Fruit fly (Drosophila melanogaster) whole organism, embryonic: ENCODE results near the gene CCDC53.

ENCODE experiments used
- Atf-2 ChIP-seq: fragments of 200-800 bp; sonication (Bioruptor generic); optimal IDR thresholded peaks from 2 replicates; lab custom pipeline; 2016; ENCODE audit warnings: missing biosample characterization, missing genetic modification characterization
- B-H1 ChIP-seq: fragments of 200-800 bp; sonication (Bioruptor generic); IDR thresholded peaks from 3 replicates; pipeline ENCODE4 v1.3.6; 2022; ENCODE audit warnings: missing biosample characterization, missing genetic modification characterization
- CG12219 ChIP-seq: fragments of 200-800 bp; sonication (Bioruptor generic); optimal IDR thresholded peaks from 3 replicates; lab custom pipeline; 2018; ENCODE audit warnings: missing biosample characterization, mild to moderate bottlenecking, missing genetic modification characterization
- CG13123 ChIP-seq: fragments of 200-800 bp; sonication (Bioruptor generic); optimal IDR thresholded peaks from 2 replicates; lab custom pipeline; 2016; ENCODE audit warnings: missing biosample characterization, missing genetic modification characterization
- CG15601 ChIP-seq: fragments of 200-800 bp; sonication (Bioruptor generic); optimal IDR thresholded peaks from 3 replicates; lab custom pipeline; 2019; ENCODE audit warnings: missing biosample characterization, mild to moderate bottlenecking, missing genetic modification characterization, moderate library complexity
- CG17186 ChIP-seq: fragments of 200-800 bp; sonication (Bioruptor generic); optimal IDR thresholded peaks from 3 replicates; lab custom pipeline; 2017; ENCODE audit warnings: missing biosample characterization, missing genetic modification reagents, missing genetic modification characterization
- CG17385 ChIP-seq: fragments of 200-800 bp; sonication (Bioruptor generic); optimal IDR thresholded peaks from 3 replicates; lab custom pipeline; 2018; ENCODE audit warnings: missing biosample characterization, mild to moderate bottlenecking, missing genetic modification characterization
- CG18262 ChIP-seq: fragments of 200-800 bp; optimal IDR thresholded peaks from 3 replicates; lab custom pipeline; 2019; ENCODE audit warnings: missing biosample characterization, mild to moderate bottlenecking, missing genetic modification characterization, moderate library complexity
- CG18764 ChIP-seq: fragments of 200-800 bp; sonication (Bioruptor generic); optimal IDR thresholded peaks from 3 replicates; lab custom pipeline; 2016; ENCODE audit warnings: missing biosample characterization, missing genetic modification characterization
- CG2199 ChIP-seq: fragments of 200-800 bp; sonication (Bioruptor generic); IDR thresholded peaks from 3 replicates; pipeline ENCODE4 v1.3.6; 2022; ENCODE audit warnings: missing biosample characterization, missing genetic modification characterization
- CG4617 ChIP-seq: fragments of 200-800 bp; sonication (Bioruptor generic); optimal IDR thresholded peaks from 3 replicates; lab custom pipeline; 2016; ENCODE audit warnings: missing biosample characterization, missing genetic modification characterization, borderline replicate concordance
- CG4820 ChIP-seq: fragments of 200-800 bp; sonication (Bioruptor generic); optimal IDR thresholded peaks from 3 replicates; lab custom pipeline; 2016; ENCODE audit warnings: missing biosample characterization, missing genetic modification characterization
- CG7928 ChIP-seq: fragments of 200-800 bp; sonication (Bioruptor generic); optimal IDR thresholded peaks from 2 replicates; lab custom pipeline; 2017; ENCODE audit warnings: missing biosample characterization, mild to moderate bottlenecking, missing genetic modification characterization
- Dfd ChIP-seq, 2 experiments: fragments of >200 bp; optimal IDR thresholded peaks; 2 replicates each; lab custom pipeline; 2017; ENCODE audit warnings: missing biosample characterization in 2 of 2, missing genetic modification characterization in 2 of 2
- Doc3 ChIP-seq: fragments of 200-800 bp; sonication (Bioruptor generic); IDR thresholded peaks from 3 replicates; pipeline ENCODE4 v1.3.6; 2022; ENCODE audit warnings: missing biosample characterization, missing genetic modification characterization; ENCODE audit not compliant: partially characterized antibody
- Dp ChIP-seq: fragments of 200-800 bp; sonication (Bioruptor generic); optimal IDR thresholded peaks from 2 replicates; lab custom pipeline; 2018; ENCODE audit warnings: missing biosample characterization, mild to moderate bottlenecking, missing genetic modification characterization, moderate library complexity
- Dref ChIP-seq: fragments of 200-800 bp; sonication (Bioruptor generic); IDR thresholded peaks from 2 replicates; pipeline ENCODE4 v1.3.6; 2022; ENCODE audit warnings: missing biosample characterization, missing genetic modification characterization
- E2f2 ChIP-seq: fragments of 200-800 bp; sonication (Bioruptor generic); IDR thresholded peaks from 2 replicates; pipeline ENCODE4 v1.3.6; 2022; ENCODE audit warnings: missing biosample characterization, missing genetic modification characterization
- Ets65A ChIP-seq: fragments of 200-800 bp; sonication (Bioruptor generic); peaks from one replicate; lab custom pipeline; 2016; ENCODE audit warnings: missing biosample characterization, missing genetic modification characterization
- Fer3 ChIP-seq: fragments of 200-800 bp; sonication (Bioruptor generic); optimal IDR thresholded peaks from 2 replicates; lab custom pipeline; 2018; ENCODE audit warnings: missing biosample characterization, mild to moderate bottlenecking, missing genetic modification characterization, moderate library complexity
- HLH3B ChIP-seq: fragments of 200-800 bp; sonication (Bioruptor generic); IDR thresholded peaks from 2 replicates; pipeline ENCODE4 v1.3.6; 2022; ENCODE audit warnings: missing biosample characterization, missing genetic modification characterization
- HmgD ChIP-seq: fragments of 200-800 bp; sonication (Bioruptor generic); optimal IDR thresholded peaks from 3 replicates; lab custom pipeline; 2016; ENCODE audit warnings: missing biosample characterization, missing genetic modification characterization
- Hsf ChIP-seq: fragments of 200-800 bp; sonication (Bioruptor generic); optimal IDR thresholded peaks from 3 replicates; lab custom pipeline; 2016; ENCODE audit warnings: missing biosample characterization, missing genetic modification characterization
- Kr ChIP-seq: fragments of 200-800 bp; sonication (Bioruptor generic); optimal IDR thresholded peaks from 2 replicates; lab custom pipeline; 2017; ENCODE audit warnings: missing biosample characterization, mild to moderate bottlenecking, missing genetic modification characterization
- MBD-R2 ChIP-seq: fragments of 200-800 bp; sonication (Bioruptor generic); IDR thresholded peaks from 2 replicates; pipeline ENCODE4 v1.3.6; 2022; ENCODE audit warnings: missing biosample characterization, missing genetic modification characterization
- Myb ChIP-seq: fragments of 200-800 bp; sonication (Bioruptor generic); optimal IDR thresholded peaks from 2 replicates; lab custom pipeline; 2016; ENCODE audit warnings: missing biosample characterization, missing genetic modification characterization
- Nf-YA ChIP-seq: fragments of 200-800 bp; sonication (Bioruptor generic); IDR thresholded peaks from 2 replicates; pipeline ENCODE4 v1.3.6; 2022; ENCODE audit warnings: missing biosample characterization, missing genetic modification characterization
- Oaz ChIP-seq: fragments of 200-800 bp; sonication (Bioruptor generic); IDR thresholded peaks from 2 replicates; pipeline ENCODE4 v1.3.6; 2022; ENCODE audit warnings: missing biosample characterization, missing genetic modification characterization
- Oli ChIP-seq: fragments of 200-800 bp; sonication (Bioruptor generic); optimal IDR thresholded peaks from 2 replicates; lab custom pipeline; 2018; ENCODE audit warnings: missing biosample characterization, mild to moderate bottlenecking, missing genetic modification characterization, moderate library complexity
- PHDP ChIP-seq: fragments of 200-800 bp; sonication (Bioruptor generic); optimal IDR thresholded peaks from 3 replicates; lab custom pipeline; 2018; ENCODE audit warnings: missing biosample characterization, mild to moderate bottlenecking, missing genetic modification characterization, moderate library complexity
- Stat92E ChIP-seq, 3 experiments: fragments of >200 bp in 2 of 3; fragments of 200-800 bp in 1 of 3; sonication (Bioruptor generic) in 1 of 3; optimal IDR thresholded peaks; 2 replicates each; lab custom pipeline; 2017 to 2019; ENCODE audit warnings: missing biosample characterization in 3 of 3, missing genetic modification characterization in 3 of 3, mild to moderate bottlenecking in 1 of 3, moderate library complexity in 1 of 3
- Xbp1 ChIP-seq: fragments of 200-800 bp; sonication (Bioruptor generic); optimal IDR thresholded peaks from 3 replicates; lab custom pipeline; 2016; ENCODE audit warnings: missing biosample characterization, mild to moderate bottlenecking, missing genetic modification characterization
- ab ChIP-seq: fragments of 200-800 bp; sonication (Bioruptor generic); optimal IDR thresholded peaks from 2 replicates; lab custom pipeline; 2016; ENCODE audit warnings: missing biosample characterization, missing genetic modification characterization
- ap ChIP-seq: fragments of 200-800 bp; sonication (Bioruptor generic); IDR thresholded peaks from 2 replicates; pipeline ENCODE4 v1.3.6; 2022; ENCODE audit warnings: missing biosample characterization, missing genetic modification characterization
- cad ChIP-seq: fragments of >200 bp; optimal IDR thresholded peaks from 2 replicates; lab custom pipeline; 2017; ENCODE audit warnings: missing biosample characterization, missing genetic modification characterization
- disco-r ChIP-seq: fragments of 200-800 bp; sonication (Bioruptor generic); optimal IDR thresholded peaks from 2 replicates; lab custom pipeline; 2016; ENCODE audit warnings: missing biosample characterization, missing genetic modification characterization
- exex ChIP-seq: fragments of 200-800 bp; sonication (Bioruptor generic); optimal IDR thresholded peaks from 4 replicates; lab custom pipeline; 2018; ENCODE audit warnings: missing biosample characterization, mild to moderate bottlenecking, missing genetic modification characterization, moderate library complexity
- gsb-n ChIP-seq: fragments of 200-800 bp; sonication (Bioruptor generic); optimal IDR thresholded peaks from 3 replicates; lab custom pipeline; 2018; ENCODE audit warnings: missing biosample characterization, mild to moderate bottlenecking, missing genetic modification characterization
- h ChIP-seq: fragments of >200 bp; optimal IDR thresholded peaks from 2 replicates; lab custom pipeline; 2017
- hbn ChIP-seq: fragments of 200-800 bp; sonication (Bioruptor generic); IDR thresholded peaks from 2 replicates; pipeline ENCODE4 v1.3.6; 2022; ENCODE audit warnings: missing biosample characterization, missing genetic modification characterization; ENCODE audit not compliant: partially characterized antibody
- jumu ChIP-seq: fragments of 200-800 bp; sonication (Bioruptor generic); optimal IDR thresholded peaks from 3 replicates; lab custom pipeline; 2016; ENCODE audit warnings: missing biosample characterization, missing genetic modification characterization
- luna ChIP-seq: fragments of 200-800 bp; sonication (Bioruptor generic); optimal IDR thresholded peaks from 2 replicates; lab custom pipeline; 2016; ENCODE audit warnings: missing biosample characterization, missing genetic modification characterization
- nerfin-2 ChIP-seq: fragments of 200-800 bp; sonication (Bioruptor generic); IDR thresholded peaks from 2 replicates; pipeline ENCODE4 v1.3.6; 2022; ENCODE audit warnings: missing biosample characterization, missing genetic modification characterization; ENCODE audit not compliant: partially characterized antibody
- p53 ChIP-seq: fragments of 200-800 bp; sonication (Bioruptor generic); optimal IDR thresholded peaks from 2 replicates; lab custom pipeline; 2016; ENCODE audit warnings: missing biosample characterization, missing genetic modification characterization
- pnt ChIP-seq: fragments of 200-800 bp; sonication (Bioruptor generic); optimal IDR thresholded peaks from 3 replicates; lab custom pipeline; 2016; ENCODE audit warnings: missing biosample characterization, missing genetic modification characterization
- pzg ChIP-seq: fragments of 200-800 bp; sonication (Bioruptor generic); optimal IDR thresholded peaks from 3 replicates; lab custom pipeline; 2018; ENCODE audit warnings: missing biosample characterization, mild to moderate bottlenecking, missing genetic modification characterization, moderate library complexity
- ro ChIP-seq: fragments of 200-800 bp; sonication (Bioruptor generic); IDR thresholded peaks from 2 replicates; pipeline ENCODE4 v1.3.6; 2022; ENCODE audit warnings: missing biosample characterization, missing genetic modification characterization
- schlank ChIP-seq: fragments of 200-800 bp; sonication (Bioruptor generic); optimal IDR thresholded peaks from 2 replicates; lab custom pipeline; 2018; ENCODE audit warnings: missing biosample characterization, mild to moderate bottlenecking, missing genetic modification characterization
- sim ChIP-seq: fragments of 200-800 bp; sonication (Bioruptor generic); IDR thresholded peaks from 2 replicates; pipeline ENCODE4 v1.3.6; 2022; ENCODE audit warnings: missing biosample characterization, missing genetic modification characterization
- tio ChIP-seq: fragments of 200-800 bp; sonication (Bioruptor generic); optimal IDR thresholded peaks from 2 replicates; lab custom pipeline; 2017; ENCODE audit warnings: missing biosample characterization, missing genetic modification characterization, inconsistent platforms
- usp ChIP-seq: fragments of >200 bp; optimal IDR thresholded peaks from 2 replicates; lab custom pipeline; 2017; ENCODE audit warnings: missing biosample characterization, missing genetic modification characterization
- wek ChIP-seq: fragments of 200-800 bp; sonication (Bioruptor generic); optimal IDR thresholded peaks from 3 replicates; lab custom pipeline; 2018; ENCODE audit warnings: missing biosample characterization, mild to moderate bottlenecking, missing genetic modification characterization, moderate library complexity
- zen2 ChIP-seq: fragments of 200-800 bp; sonication (Bioruptor generic); IDR thresholded peaks from 3 replicates; pipeline ENCODE4 v1.3.6; 2022; ENCODE audit warnings: missing biosample characterization, missing genetic modification characterization; ENCODE audit not compliant: partially characterized antibody

Gene CCDC53

DNA sequence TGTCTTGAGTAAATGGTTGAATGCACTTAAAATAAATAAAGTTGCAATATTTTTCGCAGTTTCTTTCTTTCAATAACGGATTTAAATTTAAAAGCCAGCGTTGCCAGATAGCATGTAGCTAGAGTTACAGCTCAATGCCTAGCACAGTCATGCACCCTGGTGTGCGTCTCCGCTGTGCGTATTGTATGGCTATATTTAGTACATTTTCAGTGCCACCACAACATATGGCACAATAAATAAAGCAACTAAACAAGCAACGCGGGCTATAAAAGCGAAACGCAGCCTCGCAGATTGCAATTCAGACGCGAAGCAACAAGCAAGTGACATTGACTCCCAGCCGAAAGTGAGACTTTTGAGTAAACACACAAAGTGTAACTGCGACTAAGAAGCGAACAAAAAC, 42.3 kb upstream of the CCDC53 start, which contains the start of gene Sirup (continued):
- TF ChIP-seq ro (GFP tag; lab: Robert Waterston, UW) (no peak), disco-r (GFP tag; lab: Kevin White, UChicago) (no peak), CG7928 (GFP tag; lab: Kevin White, UChicago) (no peak), CG15601 (tag; lab: Kevin White, UChicago) (no peak), Myb (GFP tag; lab: Kevin White, UChicago) (peak; percentile 98), pzg (peak; percentile 92), CG18262 (no peak), CG4820 (GFP tag; lab: Kevin White, UChicago) (no peak), Hsf (no peak), pnt (no peak), Atf-2 (no peak), CG12219 (GFP tag; lab: Kevin White, UChicago) (no peak), ab (GFP tag; lab: Kevin White, UChicago) (no peak), Fer3 (tag; lab: Kevin White, UChicago) (no peak), cad (GFP tag; lab: Kevin White, UChicago) (peak; percentile 21), schlank (tag; lab: Kevin White, UChicago) (no peak), Dp (peak; percentile 81), Stat92E (GFP tag; optimal IDR thresholded peaks at IDR 0.05; lab: Kevin White, UChicago) (no peak), CG17186 (GFP tag; lab: Kevin White, UChicago) (peak; percentile 30), CG13123 (GFP tag; lab: Kevin White, UChicago) (no peak), Xbp1 (no peak), wek (GFP tag; lab: Kevin White, UChicago) (no peak), PHDP (tag; lab: Kevin White, UChicago) (no peak), CG2199 (GFP tag; lab: Robert Waterston, UW) (peak; percentile 89), luna (GFP tag; lab: Kevin White, UChicago) (no peak), Oli (tag; lab: Kevin White, UChicago) (no peak), zen2 (no peak), Oaz (GFP tag; lab: Robert Waterston, UW) (no peak), Nf-YA (GFP tag; lab: Robert Waterston, UW) (no peak), CG18764 (GFP tag; lab: Kevin White, UChicago) (no peak), Ets65A (no peak), sim (GFP tag; lab: Robert Waterston, UW) (no peak), p53 (GFP tag; lab: Kevin White, UChicago) (no peak), MBD-R2 (GFP tag; lab: Robert Waterston, UW) (peak; percentile 89), jumu (GFP tag; lab: Kevin White, UChicago) (no peak), Dref (peak; percentile 52), hbn (GFP tag; lab: Robert Waterston, UW) (no peak), nerfin-2 (GFP tag; lab: Robert Waterston, UW) (peak; percentile 38; the same call in 1 of the 2 replicates), HmgD (GFP tag; lab: Kevin White, UChicago) (no peak), Doc3 (GFP tag; lab: Robert Waterston, UW) (no peak), HLH3B (GFP tag; lab: Robert Waterston, UW) (no peak), Dfd (GFP tag; optimal IDR thresholded peaks at IDR 0.05; lab: Kevin White, UChicago) (no peak), exex (tag; lab: Kevin White, UChicago) (no peak), tio (GFP tag; lab: Kevin White, UChicago) (no peak), usp (no peak), CG4617 (GFP tag; lab: Kevin White, UChicago) (peak; percentile 3), gsb-n (no peak), ap (GFP tag; lab: Robert Waterston, UW) (no peak), Kr (GFP tag; lab: Kevin White, UChicago) (no peak), h (lab: Kevin White, UChicago) (no peak), E2f2 (GFP tag; lab: Robert Waterston, UW) (peak; percentile 94), B-H1 (GFP tag; lab: Robert Waterston, UW) (no peak), CG17385 (GFP tag; lab: Kevin White, UChicago) (no peak)
